Worm (Caenorhabditis elegans): ENCODE results near the gene osm-8.

Gene osm-8

ce11 chrII:7631171-7631570 lies 26.0 kb upstream of the osm-8 start:
- TF ChIP-seq elt-2 (tag; optimal IDR thresholded peaks at IDR 0.05) (peak; percentile 76), gmeb-2 (tag; optimal IDR thresholded peaks at IDR 0.05) (no peak)

ce11 chrII:7630052-7630451 lies 24.8 kb upstream of the osm-8 start:
- no peak for TF ChIP-seq ceh-9 (tag; optimal IDR thresholded peaks at IDR 0.05)
- TF ChIP-seq ztf-16 (tag; optimal IDR thresholded peaks at IDR 0.05): no peak
- no peak for TF ChIP-seq che-1 (tag; optimal IDR thresholded peaks at IDR 0.05)
- no peak for TF ChIP-seq K02D7.2 (tag; optimal IDR thresholded peaks at IDR 0.05)
- TF ChIP-seq npax-4 (tag; optimal IDR thresholded peaks at IDR 0.05): no peak
- TF ChIP-seq lin-11 (tag; optimal IDR thresholded peaks at IDR 0.05): no peak
- no peak for TF ChIP-seq nhr-11 (tag; optimal IDR thresholded peaks at IDR 0.05)
- TF ChIP-seq hlh-30 (tag; optimal IDR thresholded peaks at IDR 0.05; ENCODE audit: insufficient read depth): no peak
- TF ChIP-seq ceh-6 (GFP tag; optimal IDR thresholded peaks at IDR 0.05): no peak
- TF ChIP-seq rnt-1 (tag; optimal IDR thresholded peaks at IDR 0.05): no peak

ce11 chrII:7628640-7629039 lies 23.4 kb upstream of the osm-8 start:
- TF ChIP-seq hlh-13 (GFP tag; optimal IDR thresholded peaks at IDR 0.05): no peak
- TF ChIP-seq K09A11.1 (tag; optimal IDR thresholded peaks at IDR 0.05; ENCODE audit: insufficient read depth): no peak
- TF ChIP-seq C08G9.2 (tag; optimal IDR thresholded peaks at IDR 0.05): no peak
- TF ChIP-seq zip-5 (tag; optimal IDR thresholded peaks at IDR 0.05): no peak
- no peak for TF ChIP-seq pat-9 (tag; optimal IDR thresholded peaks at IDR 0.05)

- peak; percentile 79 for TF ChIP-seq unc-42 (tag; optimal IDR thresholded peaks at IDR 0.05)
- TF ChIP-seq ceh-31 (tag; optimal IDR thresholded peaks at IDR 0.05): peak; percentile 36
- no peak for TF ChIP-seq che-1 (tag; optimal IDR thresholded peaks at IDR 0.05)
- TF ChIP-seq nfya-1 (tag; optimal IDR thresholded peaks at IDR 0.05): peak; percentile 28
These were observed 19.8 kb upstream of the osm-8 start for ce11 chrII:7624995-7625394.

- TF ChIP-seq sox-4 (tag; optimal IDR thresholded peaks at IDR 0.05): no peak
- peak; percentile 14 for TF ChIP-seq hlh-8 (tag; optimal IDR thresholded peaks at IDR 0.05)
- TF ChIP-seq ama-1 (optimal IDR thresholded peaks at IDR 0.05): no peak
- TF ChIP-seq syd-9 (tag; optimal IDR thresholded peaks at IDR 0.05): no peak
- no peak for TF ChIP-seq sox-2 (GFP tag; IDR thresholded peaks at IDR 0.05)
- peak; percentile 15 for TF ChIP-seq ceh-31 (tag; optimal IDR thresholded peaks at IDR 0.05)
- no peak for TF ChIP-seq unc-86 (tag; optimal IDR thresholded peaks at IDR 0.05)
- TF ChIP-seq ceh-18 (tag; optimal IDR thresholded peaks at IDR 0.05): no peak
- no peak for TF ChIP-seq ceh-24 (tag; optimal IDR thresholded peaks at IDR 0.05)
- TF ChIP-seq tbx-7 (tag; optimal IDR thresholded peaks at IDR 0.05): no peak
- no peak for TF ChIP-seq rnt-1 (tag; optimal IDR thresholded peaks at IDR 0.05)
- TF ChIP-seq nhr-11 (tag; optimal IDR thresholded peaks at IDR 0.05): no peak
- peak; percentile 30 for TF ChIP-seq ceh-48 (tag; optimal IDR thresholded peaks at IDR 0.05)
These were observed 19.1 kb upstream of the osm-8 start for ce11 chrII:7624272-7624671.

- TF ChIP-seq elt-2 (tag; optimal IDR thresholded peaks at IDR 0.05) (peak; percentile 14), npax-4 (tag; optimal IDR thresholded peaks at IDR 0.05) (no peak), rnt-1 (tag; optimal IDR thresholded peaks at IDR 0.05) (no peak), ceh-34 (tag; optimal IDR thresholded peaks at IDR 0.05) (peak; percentile 45), ceh-14 (tag; optimal IDR thresholded peaks at IDR 0.05) (no peak), unc-55 (GFP tag; optimal IDR thresholded peaks at IDR 0.05) (peak; percentile 54), pha-2 (tag; optimal IDR thresholded peaks at IDR 0.05) (peak; percentile 10), eyg-1 (tag; optimal IDR thresholded peaks at IDR 0.05) (no peak), tbx-7 (tag; optimal IDR thresholded peaks at IDR 0.05) (no peak)
These were observed 18.3 kb upstream of the osm-8 start for ce11 chrII:7623466-7623865.

Measured in whole organism, late embryonic.